Fruit fly (Drosophila melanogaster) whole organism, wandering third instar larva: ENCODE measurements around the gene CG13243.

Source experiments
- Abd-B ChIP-seq: fragments of >200 bp; optimal IDR thresholded peaks from 2 replicates; lab custom pipeline; 2017; ENCODE audit warnings: missing biosample characterization, missing genetic modification characterization
- CG9705 ChIP-seq: fragments of 200-800 bp; sonication (Bioruptor generic); optimal IDR thresholded peaks from 2 replicates; lab custom pipeline; 2018; ENCODE audit warnings: missing biosample characterization, mild to moderate bottlenecking, missing genetic modification characterization
- Dfd ChIP-seq: fragments of >200 bp; optimal IDR thresholded peaks from 2 replicates; lab custom pipeline; 2017; ENCODE audit warnings: missing biosample characterization, missing genetic modification characterization
- Dif ChIP-seq: fragments of 200-275, 200-300 bp; sonication (Bioruptor generic); optimal IDR thresholded peaks from 2 replicates; lab custom pipeline; 2018; ENCODE audit warnings: missing biosample characterization, missing genetic modification characterization; ENCODE audit not compliant: partially characterized antibody
- GATAd ChIP-seq: sonication (Bioruptor generic); optimal IDR thresholded peaks from 2 replicates; lab custom pipeline; 2016; ENCODE audit warnings: missing biosample characterization, missing genetic modification characterization
- HLH106 ChIP-seq: fragments of 200-800 bp; optimal IDR thresholded peaks from 3 replicates; lab custom pipeline; 2019; ENCODE audit warnings: missing biosample characterization, mild to moderate bottlenecking, missing genetic modification characterization, moderate library complexity
- Mio ChIP-seq: sonication (Bioruptor generic); optimal IDR thresholded peaks from 2 replicates; lab custom pipeline; 2016; ENCODE audit warnings: missing biosample characterization, missing genetic modification characterization
- Myc ChIP-seq: fragments of >200 bp; optimal IDR thresholded peaks from 2 replicates; lab custom pipeline; 2017
- Rel ChIP-seq, 2 experiments: fragments of 200-800 bp; sonication (Bioruptor generic) in 1 of 2; optimal IDR thresholded peaks; 2 replicates in 1 of 2; 3 replicates in 1 of 2; lab custom pipeline; 2016 to 2019; ENCODE audit warnings: mild to moderate bottlenecking in 2 of 2, missing biosample characterization in 2 of 2, missing genetic modification characterization in 2 of 2, moderate library complexity in 1 of 2
- Vsx2 ChIP-seq: fragments of 200-300, 225-300 bp; sonication (Bioruptor generic); optimal IDR thresholded peaks from 2 replicates; lab custom pipeline; 2018; ENCODE audit warnings: missing biosample characterization, missing genetic modification characterization; ENCODE audit not compliant: partially characterized antibody
- dl ChIP-seq, 2 experiments: fragments of 175-275, 200-275 bp in 1 of 2; fragments of 200-275 bp in 1 of 2; sonication (Bioruptor generic); optimal IDR thresholded peaks; lab custom pipeline; 2018; ENCODE audit warnings: mild to moderate bottlenecking in 2 of 2, missing biosample characterization in 2 of 2, missing genetic modification characterization in 2 of 2, moderate library complexity in 2 of 2; ENCODE audit not compliant: partially characterized antibody in 2 of 2, insufficient read depth in 1 of 2
- dsf ChIP-seq: sonication (Bioruptor generic); optimal IDR thresholded peaks from 2 replicates; lab custom pipeline; 2016; ENCODE audit warnings: missing biosample characterization, missing genetic modification characterization, borderline replicate concordance
- h ChIP-seq: fragments of 200-800 bp; sonication (Bioruptor generic); optimal IDR thresholded peaks from 3 replicates; lab custom pipeline; 2016; ENCODE audit warnings: missing biosample characterization, mild to moderate bottlenecking, missing genetic modification characterization
- lola ChIP-seq: fragments of >200 bp; optimal IDR thresholded peaks from 2 replicates; lab custom pipeline; 2017; ENCODE audit warnings: missing biosample characterization, missing genetic modification characterization
- psq ChIP-seq: fragments of 200-800 bp; sonication (Bioruptor generic); optimal IDR thresholded peaks from 3 replicates; lab custom pipeline; 2017; ENCODE audit warnings: missing biosample characterization, mild to moderate bottlenecking, missing genetic modification characterization, moderate library complexity
- sage ChIP-seq: fragments of 200-800 bp; sonication (Bioruptor generic); optimal IDR thresholded peaks from 2 replicates; lab custom pipeline; 2016; ENCODE audit warnings: missing biosample characterization, mild to moderate bottlenecking, missing genetic modification characterization
- tai ChIP-seq: sonication (Bioruptor generic); optimal IDR thresholded peaks from 2 replicates; lab custom pipeline; 2016; ENCODE audit warnings: missing biosample characterization, missing genetic modification characterization
- usp ChIP-seq: fragments of >200 bp; optimal IDR thresholded peaks from 2 replicates; lab custom pipeline; 2017; ENCODE audit warnings: missing biosample characterization, missing genetic modification characterization

CG13243 gene

DNA sequence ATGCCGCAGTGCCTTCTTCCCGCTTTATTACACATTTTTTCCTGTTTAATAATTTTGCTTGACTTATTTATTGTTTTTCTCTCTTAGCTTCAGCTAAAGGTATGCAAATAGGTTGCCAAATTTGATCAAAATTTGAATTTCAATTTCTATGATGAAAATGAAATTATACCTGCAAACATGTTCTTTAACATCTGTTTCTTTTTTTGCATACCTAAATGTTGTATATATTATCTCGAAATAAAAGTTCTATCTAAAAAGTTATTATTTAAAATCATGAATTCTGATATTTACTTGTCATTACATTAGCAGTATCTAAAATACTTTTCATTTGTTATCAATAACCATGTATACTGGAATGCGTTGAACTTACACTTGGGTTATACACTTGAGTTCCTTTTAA, 42.8 kb downstream of the CG13243 start, which contains the start of gene CG31735:
Gene CG31735, plus strand, starts transcription at position 301 of the 400 bp plus-strand sequence.
- TF ChIP-seq Dfd (no peak), HLH106 (tag; lab: Kevin White, UChicago) (no peak), Dif (GFP tag; lab: Kevin White, UChicago) (no peak), Rel (GFP tag; optimal IDR thresholded peaks at IDR 0.05; lab: Kevin White, UChicago) (no peak), Rel (tag; optimal IDR thresholded peaks at IDR 0.05; lab: Kevin White, UChicago) (no peak), tai (no peak), psq (GFP tag; lab: Kevin White, UChicago) (no peak), CG9705 (no peak)
- TF ChIP-seq, all 38 proteins: peak for 0

DNA sequence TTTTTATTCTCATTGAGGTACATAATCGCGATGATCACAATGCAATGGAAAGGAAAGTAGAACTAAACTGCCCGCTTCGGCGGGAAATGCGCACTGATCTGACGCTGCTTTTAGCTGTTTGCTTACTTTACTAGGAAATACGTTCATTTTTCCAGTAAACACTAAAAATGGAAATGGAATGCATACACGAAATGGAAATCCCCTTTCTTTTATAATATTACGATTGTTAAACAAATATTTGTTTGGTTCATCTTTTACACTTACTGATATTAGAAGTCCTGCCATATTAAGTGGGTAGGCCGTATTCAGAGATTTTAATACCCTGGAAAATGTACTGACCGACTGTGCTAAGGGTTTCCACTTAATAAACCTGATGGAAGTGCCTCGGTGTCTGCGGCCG, 48.0 kb downstream of the CG13243 start, which contains the start of gene CG31823:
Gene CG31823, minus strand, starts transcription at position 101 of the 400 bp plus-strand sequence.
- no peak for TF ChIP-seq sage (GFP tag; lab: Kevin White, UChicago)
- no peak for TF ChIP-seq GATAd
- TF ChIP-seq dsf (GFP tag; lab: Kevin White, UChicago), result no peak
- no peak for TF ChIP-seq CG9705
- no peak for TF ChIP-seq Vsx2
- TF ChIP-seq psq (GFP tag; lab: Kevin White, UChicago), result no peak
- no peak for TF ChIP-seq h (GFP tag; lab: Kevin White, UChicago)
- no peak for TF ChIP-seq Abd-B
- TF ChIP-seq dl (GFP tag; optimal IDR thresholded peaks at IDR 0.05; lab: Kevin White, UChicago; ENCODE audit: insufficient read depth in 1 of 2, partially characterized antibody in 2 of 2), result no peak
- TF ChIP-seq Mio, result no peak
- TF ChIP-seq usp (GFP tag; lab: Kevin White, UChicago), result no peak
- TF ChIP-seq Rel (GFP tag; optimal IDR thresholded peaks at IDR 0.05; lab: Kevin White, UChicago), result no peak
- TF ChIP-seq Rel (tag; optimal IDR thresholded peaks at IDR 0.05; lab: Kevin White, UChicago), result no peak
- no peak for TF ChIP-seq Myc
- no peak for TF ChIP-seq lola (GFP tag; lab: Kevin White, UChicago)
- TF ChIP-seq, all 38 proteins: peak for 0

- no peak for TF ChIP-seq Dif (GFP tag; lab: Kevin White, UChicago)
- TF ChIP-seq tai, result no peak
- no peak for TF ChIP-seq h (GFP tag; lab: Kevin White, UChicago)
- TF ChIP-seq CG9705, result no peak
Observed at dm6 chr2L:15902310-15902709, 49.9 kb downstream of the CG13243 start, which contains the start of gene CG31821. TSS of gene CG31821 (minus strand) at chr2L:15902410.
